Worm (Caenorhabditis elegans) whole organism, late embryonic: ENCODE data around the gene F13H10.6.

ENCODE experiments used
- C08G9.2 ChIP-seq: sonication (generic microtip); optimal IDR thresholded peaks from 2 replicates; lab custom pipeline; 2016; ENCODE audit warnings: mild to moderate bottlenecking, missing genetic modification characterization, moderate library complexity, missing compliant biosample characterization
- C38D4.7 ChIP-seq: fragments of 200-800 bp; sonication (Bioruptor generic); optimal IDR thresholded peaks from 2 replicates; lab custom pipeline; 2018; ENCODE audit warnings: mild to moderate bottlenecking, missing genetic modification characterization, moderate library complexity, missing compliant biosample characterization
- F13H6.1 ChIP-seq: sonication (generic microtip); optimal IDR thresholded peaks from 2 replicates; lab custom pipeline; 2016; ENCODE audit warnings: missing genetic modification characterization, missing compliant biosample characterization
- K02D7.2 ChIP-seq: sonication (generic microtip); optimal IDR thresholded peaks from 2 replicates; lab custom pipeline; 2017; ENCODE audit warnings: mild to moderate bottlenecking, missing genetic modification characterization, missing compliant biosample characterization
- K09A11.1 ChIP-seq: sonication (generic microtip); optimal IDR thresholded peaks from 2 replicates; lab custom pipeline; 2017; ENCODE audit warnings: antibody characterized with exemption, mild to moderate bottlenecking, missing genetic modification characterization, missing compliant biosample characterization; ENCODE audit not compliant: insufficient read depth
- T23F11.4 ChIP-seq: fragments of 200-800 bp; sonication (Bioruptor generic); optimal IDR thresholded peaks from 2 replicates; lab custom pipeline; 2018; ENCODE audit warnings: mild to moderate bottlenecking, missing genetic modification characterization, missing compliant biosample characterization
- ama-1 ChIP-seq: fragments of 150-350 bp; optimal IDR thresholded peaks from 2 replicates; lab custom pipeline; 2014
- ceh-14 ChIP-seq: sonication (generic microtip); optimal IDR thresholded peaks from 2 replicates; lab custom pipeline; 2016; ENCODE audit warnings: missing genotype, missing genetic modification characterization, missing compliant biosample characterization
- ceh-2 ChIP-seq: sonication (generic microtip); optimal IDR thresholded peaks from 2 replicates; lab custom pipeline; 2016; ENCODE audit warnings: missing genotype, missing genetic modification characterization, missing compliant biosample characterization
- ceh-22 ChIP-seq: sonication (generic microtip); optimal IDR thresholded peaks from 2 replicates; lab custom pipeline; 2017; ENCODE audit warnings: missing biosample characterization, missing genetic modification characterization
- ceh-24 ChIP-seq: sonication (generic microtip); optimal IDR thresholded peaks from 2 replicates; lab custom pipeline; 2016; ENCODE audit warnings: mild to moderate bottlenecking, missing genetic modification characterization, missing compliant biosample characterization
- ceh-31 ChIP-seq: sonication (generic microtip); optimal IDR thresholded peaks from 2 replicates; lab custom pipeline; 2016; ENCODE audit warnings: missing genetic modification characterization, missing compliant biosample characterization
- ceh-34 ChIP-seq: sonication (generic microtip); optimal IDR thresholded peaks from 2 replicates; lab custom pipeline; 2016; ENCODE audit warnings: mild to moderate bottlenecking, missing genetic modification characterization, missing compliant biosample characterization
- ceh-9 ChIP-seq: sonication (generic microtip); optimal IDR thresholded peaks from 2 replicates; lab custom pipeline; 2016; ENCODE audit warnings: mild to moderate bottlenecking, missing genetic modification characterization, inconsistent platforms, missing compliant biosample characterization
- dve-1 ChIP-seq: sonication (generic microtip); optimal IDR thresholded peaks from 2 replicates; lab custom pipeline; 2017; ENCODE audit warnings: antibody characterized with exemption, mild to moderate bottlenecking, missing genetic modification characterization, missing compliant biosample characterization
- elt-2 ChIP-seq: sonication (generic microtip); optimal IDR thresholded peaks from 2 replicates; lab custom pipeline; 2016; ENCODE audit warnings: missing genetic modification reagents, missing genetic modification characterization, missing compliant biosample characterization
- ets-4 ChIP-seq: sonication (generic microtip); optimal IDR thresholded peaks from 2 replicates; lab custom pipeline; 2016; ENCODE audit warnings: missing genetic modification characterization, missing compliant biosample characterization
- eyg-1 ChIP-seq: sonication (generic microtip); optimal IDR thresholded peaks from 2 replicates; lab custom pipeline; 2016; ENCODE audit warnings: missing genotype, missing genetic modification characterization, missing compliant biosample characterization
- fax-1 ChIP-seq: sonication (generic microtip); optimal IDR thresholded peaks from 2 replicates; lab custom pipeline; 2016; ENCODE audit warnings: missing genotype, missing genetic modification characterization, missing compliant biosample characterization
- gmeb-2 ChIP-seq: sonication (generic microtip); optimal IDR thresholded peaks from 2 replicates; lab custom pipeline; 2016; ENCODE audit warnings: missing genetic modification characterization, inconsistent platforms, missing compliant biosample characterization
- hlh-30 ChIP-seq: sonication (generic microtip); optimal IDR thresholded peaks from 2 replicates; lab custom pipeline; 2017; ENCODE audit warnings: antibody characterized with exemption, missing genetic modification characterization, missing compliant biosample characterization; ENCODE audit not compliant: insufficient read depth
- hlh-8 ChIP-seq: sonication (generic microtip); optimal IDR thresholded peaks from 2 replicates; lab custom pipeline; 2016; ENCODE audit warnings: missing genotype, missing genetic modification characterization, missing compliant biosample characterization
- lin-11 ChIP-seq: fragments of 200-800 bp; sonication (Bioruptor generic); optimal IDR thresholded peaks from 2 replicates; lab custom pipeline; 2018; ENCODE audit warnings: mild to moderate bottlenecking, missing genetic modification characterization, missing compliant biosample characterization
- nfya-1 ChIP-seq: sonication (generic microtip); optimal IDR thresholded peaks from 2 replicates; lab custom pipeline; 2017; ENCODE audit warnings: missing genetic modification characterization, mild to moderate bottlenecking, missing compliant biosample characterization, antibody characterized with exemption, moderate library complexity
- nhr-232 ChIP-seq: sonication (generic microtip); optimal IDR thresholded peaks from 2 replicates; lab custom pipeline; 2016; ENCODE audit warnings: missing genetic modification characterization, missing compliant biosample characterization
- npax-4 ChIP-seq: sonication (generic microtip); optimal IDR thresholded peaks from 2 replicates; lab custom pipeline; 2016; ENCODE audit warnings: missing genetic modification characterization, missing compliant biosample characterization
- odd-2 ChIP-seq: sonication (generic microtip); optimal IDR thresholded peaks from 2 replicates; lab custom pipeline; 2017; ENCODE audit warnings: antibody characterized with exemption, mild to moderate bottlenecking, missing genetic modification characterization, missing compliant biosample characterization
- pag-3 ChIP-seq: sonication (generic microtip); optimal IDR thresholded peaks from 2 replicates; lab custom pipeline; 2016; ENCODE audit warnings: missing compliant biosample characterization, missing genetic modification characterization, borderline replicate concordance
- pax-1 ChIP-seq: fragments of 150-350 bp; optimal IDR thresholded peaks from 2 replicates; lab custom pipeline; 2014; ENCODE audit warnings: missing biosample characterization, missing genetic modification characterization
- pha-4 ChIP-seq: fragments of 150-350 bp; optimal IDR thresholded peaks from 2 replicates; lab custom pipeline; 2018; ENCODE audit warnings: missing biosample characterization, missing genetic modification reagents, missing genetic modification characterization
- pqm-1 ChIP-seq: sonication (generic microtip); optimal IDR thresholded peaks from 2 replicates; lab custom pipeline; 2016; ENCODE audit warnings: missing genetic modification characterization, missing compliant biosample characterization
- pros-1 ChIP-seq: fragments of 150-350 bp; optimal IDR thresholded peaks from 2 replicates; lab custom pipeline; 2014; ENCODE audit warnings: missing biosample characterization, missing genetic modification reagents, missing genetic modification characterization
- ref-2 ChIP-seq: sonication (generic microtip); optimal IDR thresholded peaks from 2 replicates; lab custom pipeline; 2016; ENCODE audit warnings: missing genetic modification characterization, missing compliant biosample characterization
- rnt-1 ChIP-seq: sonication (generic microtip); optimal IDR thresholded peaks from 2 replicates; lab custom pipeline; 2016; ENCODE audit warnings: missing genetic modification characterization, missing compliant biosample characterization
- sox-2 ChIP-seq: fragments of 200-800 bp; sonication (Bioruptor generic); IDR thresholded peaks from 2 replicates; pipeline ENCODE4 v1.3.6; 2022; ENCODE audit warnings: missing genetic modification reagents, missing genetic modification characterization, missing compliant biosample characterization
- syd-9 ChIP-seq: sonication (generic microtip); optimal IDR thresholded peaks from 2 replicates; lab custom pipeline; 2016; ENCODE audit warnings: mild to moderate bottlenecking, missing genetic modification characterization, moderate library complexity, missing compliant biosample characterization
- tbx-2 ChIP-seq: sonication (generic microtip); optimal IDR thresholded peaks from 2 replicates; lab custom pipeline; 2016; ENCODE audit warnings: missing genetic modification characterization, missing compliant biosample characterization
- ttx-3 ChIP-seq: sonication (generic microtip); optimal IDR thresholded peaks from 2 replicates; lab custom pipeline; 2016; ENCODE audit warnings: missing genetic modification reagents, missing genetic modification characterization, missing compliant biosample characterization
- unc-42 ChIP-seq: sonication (generic microtip); optimal IDR thresholded peaks from 2 replicates; lab custom pipeline; 2016; ENCODE audit warnings: missing genotype, missing genetic modification characterization, missing compliant biosample characterization
- unc-55 ChIP-seq: sonication (generic microtip); optimal IDR thresholded peaks from 2 replicates; lab custom pipeline; 2017; ENCODE audit warnings: missing biosample characterization, missing genetic modification reagents, missing genetic modification characterization
- ztf-16 ChIP-seq: sonication (generic microtip); optimal IDR thresholded peaks from 2 replicates; lab custom pipeline; 2017; ENCODE audit warnings: missing genetic modification characterization, missing compliant biosample characterization

F13H10.6 gene

DNA sequence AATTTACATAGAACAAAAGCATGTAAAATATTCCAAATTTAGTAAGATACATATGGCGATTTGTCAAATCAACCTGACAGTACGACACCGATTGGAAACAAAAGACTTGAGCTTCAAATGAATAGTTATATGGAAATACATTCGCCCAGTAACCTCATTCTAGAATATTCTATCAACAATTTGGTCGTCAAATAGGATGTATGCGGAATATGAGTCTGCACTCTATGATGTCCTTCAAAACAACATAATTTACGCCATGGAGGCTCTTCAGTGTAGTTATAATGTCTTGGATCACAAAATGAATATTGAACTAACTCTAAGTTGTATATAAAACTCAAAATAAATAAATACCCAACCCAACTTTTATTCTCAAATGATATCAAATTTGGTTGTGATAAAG is 17.6 kb downstream of the F13H10.6 start:
- TF ChIP-seq unc-55 (GFP tag; lab: Kevin White, UChicago): peak; percentile 6
- TF ChIP-seq rnt-1 (tag; lab: Kevin White, UChicago): no peak

DNA sequence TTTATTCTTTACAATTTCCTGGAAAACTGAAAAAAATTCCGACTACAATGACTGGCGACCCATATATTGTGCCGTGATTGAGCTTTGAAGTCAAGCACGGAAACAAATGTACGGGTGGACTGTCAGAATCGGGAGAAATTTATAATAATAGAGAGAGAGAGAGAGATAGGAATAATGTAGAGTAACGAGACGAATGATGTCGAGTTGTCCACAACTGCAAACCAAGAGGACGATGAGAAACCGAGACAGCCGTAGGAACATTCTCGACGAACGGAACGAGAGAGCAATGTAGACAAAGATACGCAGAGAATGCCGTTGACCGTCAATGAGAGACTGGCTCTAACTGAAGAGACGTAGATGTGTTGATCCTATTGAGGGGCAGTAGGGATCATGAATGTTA is 18.5 kb downstream of the F13H10.6 start:
- TF ChIP-seq elt-2: peak; percentile 21
- peak; percentile 77 for TF ChIP-seq pax-1 (tag; lab: Kevin White, UChicago)
- TF ChIP-seq odd-2: no peak
- TF ChIP-seq nfya-1 (tag; lab: Kevin White, UChicago): peak; percentile 77
- peak; percentile 92 for TF ChIP-seq unc-55 (GFP tag; lab: Kevin White, UChicago)
- no peak for TF ChIP-seq lin-11 (tag; lab: Kevin White, UChicago)
- peak; percentile 30 for TF ChIP-seq ztf-16
- TF ChIP-seq pqm-1 (tag; lab: Kevin White, UChicago): no peak
- TF ChIP-seq rnt-1 (tag; lab: Kevin White, UChicago): peak; percentile 68
- peak; percentile 66 for TF ChIP-seq ref-2 (tag; lab: Kevin White, UChicago)
- TF ChIP-seq dve-1 (tag; lab: Kevin White, UChicago): peak; percentile 6
- TF ChIP-seq unc-42: no peak
- TF ChIP-seq sox-2 (GFP tag; lab: Robert Waterston, UW): 0 out of 2 replicates have a peak, but pooled peaks have one; percentile 23
- TF ChIP-seq ceh-24 (tag; lab: Kevin White, UChicago): no peak
- peak; percentile 33 for TF ChIP-seq ets-4
- no peak for TF ChIP-seq eyg-1 (tag; lab: Kevin White, UChicago)
- peak; percentile 26 for TF ChIP-seq ceh-2 (tag; lab: Kevin White, UChicago)
- peak; percentile 53 for TF ChIP-seq tbx-2
- TF ChIP-seq pha-4: no peak
- no peak for TF ChIP-seq C38D4.7 (GFP tag; lab: Kevin White, UChicago)
- TF ChIP-seq C08G9.2 (tag; lab: Kevin White, UChicago): peak; percentile 39
- no peak for TF ChIP-seq nhr-232 (tag; lab: Kevin White, UChicago)
- TF ChIP-seq ceh-9 (tag; lab: Kevin White, UChicago): no peak
- TF ChIP-seq T23F11.4 (GFP tag; lab: Kevin White, UChicago): peak; percentile 11
- peak; percentile 51 for TF ChIP-seq ceh-34 (tag; lab: Kevin White, UChicago)
- peak; percentile 27 for TF ChIP-seq syd-9 (tag; lab: Kevin White, UChicago)
- peak; percentile 42 for TF ChIP-seq fax-1
- no peak for TF ChIP-seq ceh-14
- TF ChIP-seq pros-1 (tag; lab: Kevin White, UChicago): peak; percentile 77
- no peak for TF ChIP-seq npax-4 (tag; lab: Kevin White, UChicago)
- no peak for TF ChIP-seq gmeb-2 (tag; lab: Kevin White, UChicago)
- TF ChIP-seq F13H6.1 (tag; lab: Kevin White, UChicago): no peak
- no peak for TF ChIP-seq hlh-8 (tag; lab: Kevin White, UChicago)
- no peak for TF ChIP-seq K02D7.2
- no peak for TF ChIP-seq pag-3 (tag; lab: Kevin White, UChicago)
- TF ChIP-seq ama-1 (lab: Kevin White, UChicago): peak; percentile 69
- no peak for TF ChIP-seq ceh-22 (tag; lab: Kevin White, UChicago)
- TF ChIP-seq ttx-3 (tag; lab: Kevin White, UChicago): peak; percentile 20
- peak; percentile 37 for TF ChIP-seq K09A11.1 (tag; lab: Kevin White, UChicago)
- TF ChIP-seq hlh-30 (tag; lab: Kevin White, UChicago): peak; percentile 26
- TF ChIP-seq ceh-31 (tag; lab: Kevin White, UChicago): peak; percentile 79
